Fruit fly (Drosophila melanogaster) whole organism, embryonic: ENCODE data around the gene Ssk.

Experiments
- BtbVII ChIP-seq: fragments of 200-800 bp; sonication (Bioruptor generic); optimal IDR thresholded peaks from 3 replicates; lab custom pipeline; 2017; ENCODE audit warnings: missing biosample characterization, mild to moderate bottlenecking, missing genetic modification characterization
- C15 ChIP-seq: fragments of 200-800 bp; sonication (Bioruptor generic); IDR thresholded peaks from 3 replicates; pipeline ENCODE4 v1.3.6; 2022; ENCODE audit warnings: missing biosample characterization, missing genetic modification characterization
- CG13894 ChIP-seq: fragments of 200-800 bp; sonication (Bioruptor generic); optimal IDR thresholded peaks from 3 replicates; lab custom pipeline; 2018; ENCODE audit warnings: missing biosample characterization, mild to moderate bottlenecking, missing genetic modification characterization, moderate library complexity
- CG14441 ChIP-seq: fragments of 200-800 bp; sonication (Bioruptor generic); IDR thresholded peaks from 2 replicates; pipeline ENCODE4 v1.3.6; 2022; ENCODE audit warnings: missing biosample characterization, missing genetic modification characterization
- CG18599 ChIP-seq: fragments of 200-800 bp; sonication (Bioruptor generic); optimal IDR thresholded peaks from 3 replicates; lab custom pipeline; 2017; ENCODE audit warnings: missing biosample characterization, missing genetic modification characterization, mild to moderate bottlenecking, moderate library complexity, missing genetic modification reagents
- CG2678 ChIP-seq: fragments of 200-800 bp; sonication (Bioruptor generic); optimal IDR thresholded peaks from 3 replicates; lab custom pipeline; 2019; ENCODE audit warnings: missing biosample characterization, mild to moderate bottlenecking, missing genetic modification characterization, moderate library complexity
- CG34376 ChIP-seq: fragments of 200-800 bp; sonication (Bioruptor generic); optimal IDR thresholded peaks from 2 replicates; lab custom pipeline; 2018; ENCODE audit warnings: missing biosample characterization, mild to moderate bottlenecking, missing genetic modification characterization
- CG7556 ChIP-seq: fragments of 200-800 bp; sonication (Bioruptor generic); optimal IDR thresholded peaks from 2 replicates; lab custom pipeline; 2017; ENCODE audit warnings: missing biosample characterization, mild to moderate bottlenecking, missing genetic modification characterization
- Fer1 ChIP-seq: fragments of 200-800 bp; sonication (Bioruptor generic); optimal IDR thresholded peaks from 2 replicates; lab custom pipeline; 2017; ENCODE audit warnings: missing biosample characterization, mild to moderate bottlenecking, missing genetic modification characterization
- GATAe ChIP-seq: fragments of 200-800 bp; sonication (Bioruptor generic); conservative IDR thresholded peaks from 2 replicates; pipeline ENCODE4 v1.3.6; 2022; ENCODE audit warnings: missing biosample characterization, missing genetic modification characterization
- Hey ChIP-seq: fragments of 200-800 bp; sonication (Bioruptor generic); optimal IDR thresholded peaks from 3 replicates; lab custom pipeline; 2018; ENCODE audit warnings: missing biosample characterization, mild to moderate bottlenecking, missing genetic modification characterization
- HmgZ ChIP-seq: fragments of 200-800 bp; sonication (Bioruptor generic); optimal IDR thresholded peaks from 2 replicates; lab custom pipeline; 2018; ENCODE audit warnings: missing biosample characterization, mild to moderate bottlenecking, missing genetic modification characterization
- Hr39 ChIP-seq: fragments of >200 bp; optimal IDR thresholded peaks from 2 replicates; lab custom pipeline; 2017
- Lim3 ChIP-seq: fragments of 200-800 bp; sonication (Bioruptor generic); IDR thresholded peaks from 2 replicates; pipeline ENCODE4 v1.3.6; 2022; ENCODE audit warnings: missing biosample characterization, missing genetic modification characterization
- Med ChIP-seq: fragments of 200-800 bp; sonication (Bioruptor generic); peaks from one replicate; lab custom pipeline; 2016; ENCODE audit warnings: missing biosample characterization, missing genetic modification characterization, mild to moderate bottlenecking, inconsistent platforms, moderate library complexity
- Neu2 ChIP-seq: fragments of 200-800 bp; sonication (Bioruptor generic); optimal IDR thresholded peaks from 3 replicates; lab custom pipeline; 2016; ENCODE audit warnings: missing biosample characterization, missing genetic modification characterization, borderline replicate concordance
- Pdp1 ChIP-seq, 2 experiments: fragments of 200-800 bp; sonication (Bioruptor generic); optimal IDR thresholded peaks; 3 replicates each; lab custom pipeline; 2016; ENCODE audit warnings: missing biosample characterization in 2 of 2, missing genetic modification characterization in 2 of 2, mild to moderate bottlenecking in 1 of 2, moderate library complexity in 1 of 2
- ash1 ChIP-seq: fragments of 200-800 bp; sonication (Bioruptor generic); optimal IDR thresholded peaks from 2 replicates; lab custom pipeline; 2018; ENCODE audit warnings: missing biosample characterization, mild to moderate bottlenecking, missing genetic modification characterization
- caup ChIP-seq: fragments of 200-800 bp; sonication (Bioruptor generic); optimal IDR thresholded peaks from 3 replicates; lab custom pipeline; 2017; ENCODE audit warnings: missing biosample characterization, mild to moderate bottlenecking, missing genetic modification characterization, moderate library complexity; ENCODE audit not compliant: severe bottlenecking
- cwo ChIP-seq: fragments of 200-800 bp; sonication (Bioruptor generic); optimal IDR thresholded peaks from 3 replicates; lab custom pipeline; 2017; ENCODE audit warnings: missing biosample characterization, missing genetic modification characterization, mild to moderate bottlenecking, moderate library complexity, missing genetic modification reagents
- exex ChIP-seq: fragments of 200-800 bp; sonication (Bioruptor generic); optimal IDR thresholded peaks from 4 replicates; lab custom pipeline; 2018; ENCODE audit warnings: missing biosample characterization, mild to moderate bottlenecking, missing genetic modification characterization, moderate library complexity
- grn ChIP-seq: fragments of 200-800 bp; sonication (Bioruptor generic); optimal IDR thresholded peaks from 3 replicates; lab custom pipeline; 2017; ENCODE audit warnings: missing biosample characterization, missing genetic modification characterization
- gro ChIP-seq: fragments of 200-800 bp; sonication (Bioruptor generic); optimal IDR thresholded peaks from 2 replicates; lab custom pipeline; 2016; ENCODE audit warnings: missing biosample characterization, missing genetic modification characterization
- kah ChIP-seq: fragments of 200-800 bp; sonication (Bioruptor generic); optimal IDR thresholded peaks from 2 replicates; lab custom pipeline; 2018; ENCODE audit warnings: missing biosample characterization, mild to moderate bottlenecking, missing genetic modification characterization
- lab ChIP-seq: fragments of 200-800 bp; sonication (Bioruptor generic); optimal IDR thresholded peaks from 3 replicates; lab custom pipeline; 2017; ENCODE audit warnings: missing biosample characterization, missing genetic modification characterization, mild to moderate bottlenecking, moderate library complexity, missing genetic modification reagents
- mirr ChIP-seq: fragments of 200-800 bp; sonication (Bioruptor generic); optimal IDR thresholded peaks from 3 replicates; lab custom pipeline; 2018; ENCODE audit warnings: missing biosample characterization, mild to moderate bottlenecking, missing genetic modification characterization
- salm ChIP-seq: fragments of 200-800 bp; sonication (Bioruptor generic); optimal IDR thresholded peaks from 2 replicates; lab custom pipeline; 2018; ENCODE audit warnings: missing biosample characterization, mild to moderate bottlenecking, missing genetic modification characterization
- sd ChIP-seq: fragments of 200-800 bp; sonication (Bioruptor generic); optimal IDR thresholded peaks from 3 replicates; lab custom pipeline; 2018; ENCODE audit warnings: missing biosample characterization, mild to moderate bottlenecking, missing genetic modification characterization, moderate library complexity
- sens ChIP-seq: fragments of 200-800 bp; sonication (Bioruptor generic); peaks from one replicate; lab custom pipeline; 2016; ENCODE audit warnings: missing biosample characterization, missing genetic modification characterization
- shn ChIP-seq: fragments of 200-800 bp; sonication (Bioruptor generic); optimal IDR thresholded peaks from 3 replicates; lab custom pipeline; 2016; ENCODE audit warnings: missing biosample characterization, missing genetic modification characterization
- so ChIP-seq: fragments of 200-800 bp; sonication (Bioruptor generic); IDR thresholded peaks from 3 replicates; pipeline ENCODE4 v1.3.6; 2022; ENCODE audit warnings: missing biosample characterization, missing genetic modification characterization
- sug ChIP-seq: fragments of 200-800 bp; optimal IDR thresholded peaks from 2 replicates; lab custom pipeline; 2019; ENCODE audit warnings: missing biosample characterization, mild to moderate bottlenecking, missing genetic modification characterization, moderate library complexity
- vfl ChIP-seq: fragments of 200-800 bp; sonication (Bioruptor generic); optimal IDR thresholded peaks from 2 replicates; lab custom pipeline; 2016; ENCODE audit warnings: missing biosample characterization, missing genetic modification characterization
- vnd ChIP-seq: fragments of 200-800 bp; sonication (Bioruptor generic); IDR thresholded peaks from 3 replicates; pipeline ENCODE4 v1.3.6; 2022; ENCODE audit warnings: missing biosample characterization, missing genetic modification characterization; ENCODE audit not compliant: partially characterized antibody
- zfh1 ChIP-seq: fragments of 200-800 bp; sonication (Bioruptor generic); IDR thresholded peaks from 3 replicates; pipeline ENCODE4 v1.3.6; 2022; ENCODE audit warnings: missing biosample characterization, missing genetic modification characterization

The Ssk gene

DNA sequence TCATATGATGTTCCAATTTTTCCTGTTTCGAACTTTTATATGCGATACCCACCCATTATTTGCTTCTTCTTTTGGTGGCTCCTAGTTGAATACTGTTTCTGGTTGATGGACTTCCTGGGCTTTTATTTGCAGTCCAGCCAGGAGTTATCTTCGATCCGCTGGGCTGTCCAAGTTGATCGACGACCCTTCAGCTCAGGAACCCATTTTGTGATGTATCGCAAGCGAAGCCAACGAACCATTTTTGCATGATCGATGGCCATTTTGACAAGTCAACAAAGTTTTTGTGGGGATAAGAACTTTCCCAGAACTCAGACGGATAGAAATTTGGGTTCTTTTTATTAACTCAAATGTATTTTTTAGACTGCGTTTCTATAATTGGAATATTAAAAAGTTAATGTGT is 17.6 kb downstream of the Ssk start, which contains the start of gene CG7290:
TSS of gene CG7290 (minus strand) at position 101 of the 400 bp plus-strand sequence.
- TF ChIP-seq lab (GFP tag; lab: Kevin White, UChicago) (peak; percentile 11), shn (GFP tag; lab: Kevin White, UChicago) (no peak)

DNA sequence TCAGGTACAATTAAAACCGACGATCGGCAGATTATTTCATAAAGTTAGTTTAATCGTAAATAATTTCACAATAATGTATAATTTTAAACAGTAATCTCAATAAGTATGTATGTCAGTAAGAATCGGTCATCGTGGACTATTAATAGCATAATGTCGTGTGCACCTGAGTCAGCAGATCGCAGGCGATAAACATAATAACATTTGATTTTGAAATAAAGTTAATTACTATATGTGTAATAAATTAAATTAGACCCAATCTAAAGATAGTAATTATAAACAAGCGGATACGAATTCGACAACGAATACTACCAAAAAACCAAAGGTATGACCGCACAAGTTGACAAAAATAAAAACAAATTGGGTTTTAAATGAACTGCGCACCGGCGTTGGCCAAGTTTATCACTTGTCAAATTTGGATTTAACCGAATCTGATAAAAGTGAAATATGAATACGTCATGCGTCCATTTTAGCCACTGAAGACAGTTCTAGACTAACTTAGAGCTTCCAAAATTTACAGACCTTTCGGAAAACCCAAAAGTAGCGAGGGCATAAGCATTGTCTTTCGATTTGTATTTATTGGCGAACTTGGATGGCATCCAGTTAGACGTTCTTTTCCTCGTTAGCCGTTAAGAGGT is 18.7 kb downstream of the Ssk start, which contains the start of gene CG6996:
TSS of gene CG6996 (plus strand) at position 585 of the 635 bp plus-strand sequence.
- TF ChIP-seq CG14441 (GFP tag; lab: Robert Waterston, UW) = no peak
- TF ChIP-seq C15 (GFP tag; lab: Robert Waterston, UW) = no peak
- TF ChIP-seq CG13894 (tag; lab: Kevin White, UChicago) = no peak
- no peak for TF ChIP-seq so
- peak; percentile 79 for TF ChIP-seq exex
- peak; percentile 11 for TF ChIP-seq sens (GFP tag; lab: Kevin White, UChicago)
- TF ChIP-seq grn (GFP tag; lab: Kevin White, UChicago) = peak; percentile 20

DNA sequence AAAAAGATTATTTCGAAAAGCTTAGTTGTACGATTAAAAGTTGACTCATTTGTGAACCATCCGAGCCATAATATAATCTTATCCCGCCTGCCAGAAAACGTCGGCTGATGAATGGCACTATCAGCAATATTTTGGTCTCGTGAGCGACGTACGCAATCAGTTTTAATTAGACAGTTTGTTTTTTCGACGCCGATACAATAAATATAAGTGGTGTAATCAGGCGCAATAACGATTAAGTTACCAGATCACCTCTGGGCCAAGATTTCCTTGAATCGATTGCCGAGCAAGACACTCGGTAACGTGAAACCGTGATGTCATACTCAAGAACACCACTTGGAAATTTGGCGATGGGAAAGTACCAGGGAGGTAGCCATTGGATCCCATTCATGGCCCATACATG is 20.8 kb downstream of the Ssk start:
- TF ChIP-seq zfh1 (no peak), CG7556 (GFP tag; lab: Kevin White, UChicago) (no peak), sd (tag; lab: Kevin White, UChicago) (peak; percentile 84), grn (GFP tag; lab: Kevin White, UChicago) (peak; percentile 96), kah (GFP tag; lab: Kevin White, UChicago) (no peak), gro (peak; percentile 74), HmgZ (tag; lab: Kevin White, UChicago) (peak; percentile 9), BtbVII (peak; percentile 23), caup (GFP tag; lab: Kevin White, UChicago) (peak; percentile 37), CG34376 (GFP tag; lab: Kevin White, UChicago) (peak; percentile 90), vnd (0 out of 3 replicates have a peak, but pooled peaks have one; percentile 12), Pdp1 (GFP tag; optimal IDR thresholded peaks at IDR 0.05; lab: Kevin White, UChicago) (peak in 1 of 2 experiments; percentile 76), Lim3 (peak; percentile 70; the same call in 1 of the 2 replicates), Neu2 (no peak), exex (peak; percentile 100), Med (GFP tag; lab: Kevin White, UChicago) (peak; percentile 2), Hey (tag; lab: Kevin White, UChicago) (peak; percentile 75), Fer1 (GFP tag; lab: Kevin White, UChicago) (peak; percentile 3), CG2678 (tag; lab: Kevin White, UChicago) (no peak), ash1 (GFP tag; lab: Kevin White, UChicago) (no peak), mirr (GFP tag; lab: Kevin White, UChicago) (peak; percentile 98), GATAe (GFP tag; lab: Robert Waterston, UW) (peak; percentile 59), salm (tag; lab: Kevin White, UChicago) (peak; percentile 34), vfl (no peak), cwo (GFP tag; lab: Kevin White, UChicago) (peak; percentile 99), CG18599 (GFP tag; lab: Kevin White, UChicago) (peak; percentile 24), sug (tag; lab: Kevin White, UChicago) (peak; percentile 90)
- TF ChIP-seq, all 482 proteins: peak for 20

DNA sequence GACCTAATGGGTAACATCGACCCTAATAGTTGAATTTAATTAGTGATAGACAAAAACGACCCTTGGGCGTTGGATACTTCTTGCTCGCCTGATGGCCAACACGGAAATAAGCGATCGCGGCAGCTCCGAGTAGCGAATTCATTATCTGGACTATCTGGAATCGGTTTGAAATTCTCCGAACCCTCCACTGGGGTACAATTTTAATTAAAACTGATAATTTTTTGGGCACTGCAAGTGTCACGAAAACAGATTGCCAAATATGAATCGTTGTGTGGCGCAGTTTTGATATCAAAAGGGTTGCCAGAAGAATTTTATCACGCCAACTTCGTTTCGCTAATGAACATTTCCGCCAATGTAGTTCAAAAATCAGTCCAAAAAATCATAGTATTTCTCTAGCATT is 21.6 kb downstream of the Ssk start:
- no peak for TF ChIP-seq Hr39
- TF ChIP-seq sd (tag; lab: Kevin White, UChicago) = peak; percentile 24
- peak; percentile 76 for TF ChIP-seq mirr (GFP tag; lab: Kevin White, UChicago)
- TF ChIP-seq exex = peak; percentile 72
- peak; percentile 20 for TF ChIP-seq sug (tag; lab: Kevin White, UChicago)
